Fruit fly (Drosophila melanogaster) whole organism, embryonic: ENCODE data around the gene CG5644.
A peak's percentile ranks its signal among the peaks of the same experiment; 100 is the strongest.

Experiments
- Abd-B ChIP-seq: fragments of 200-800 bp; sonication (Bioruptor generic); optimal IDR thresholded peaks from 2 replicates; lab custom pipeline; 2018; ENCODE audit warnings: missing biosample characterization, mild to moderate bottlenecking, missing genetic modification characterization, moderate library complexity
- Ada2b ChIP-seq: fragments of 200-800 bp; sonication (Bioruptor generic); IDR thresholded peaks from 2 replicates; pipeline ENCODE4 v1.3.6; 2022; ENCODE audit warnings: missing biosample characterization, missing genetic modification characterization
- Atf3 ChIP-seq: fragments of 200-800 bp; sonication (Bioruptor generic); optimal IDR thresholded peaks from 3 replicates; lab custom pipeline; 2016; ENCODE audit warnings: missing biosample characterization, missing genetic modification characterization
- B-H1 ChIP-seq: fragments of 200-800 bp; sonication (Bioruptor generic); IDR thresholded peaks from 3 replicates; pipeline ENCODE4 v1.3.6; 2022; ENCODE audit warnings: missing biosample characterization, missing genetic modification characterization
- BtbVII ChIP-seq: fragments of 200-800 bp; sonication (Bioruptor generic); optimal IDR thresholded peaks from 3 replicates; lab custom pipeline; 2017; ENCODE audit warnings: missing biosample characterization, mild to moderate bottlenecking, missing genetic modification characterization
- CG10321 ChIP-seq: fragments of 200-800 bp; sonication (Bioruptor generic); IDR thresholded peaks from 2 replicates; pipeline ENCODE4 v1.3.6; 2022; ENCODE audit warnings: missing biosample characterization, missing genetic modification characterization
- CG10979 ChIP-seq: fragments of 200-800 bp; sonication (Bioruptor generic); optimal IDR thresholded peaks from 2 replicates; lab custom pipeline; 2018; ENCODE audit warnings: missing biosample characterization, mild to moderate bottlenecking, missing genetic modification characterization, moderate library complexity
- CG11093 ChIP-seq: fragments of 200-800 bp; sonication (Bioruptor generic); IDR thresholded peaks from 3 replicates; pipeline ENCODE4 v1.3.6; 2022; ENCODE audit warnings: missing biosample characterization, missing genetic modification characterization
- CG11456 ChIP-seq: fragments of 200-800 bp; sonication (Bioruptor generic); IDR thresholded peaks from 3 replicates; pipeline ENCODE4 v1.3.6; 2022; ENCODE audit warnings: missing biosample characterization, missing genetic modification characterization
- CG11723 ChIP-seq: fragments of 200-800 bp; sonication (Bioruptor generic); optimal IDR thresholded peaks from 2 replicates; lab custom pipeline; 2017; ENCODE audit warnings: missing biosample characterization, mild to moderate bottlenecking, missing genetic modification characterization
- CG14860 ChIP-seq: fragments of 200-800 bp; sonication (Bioruptor generic); IDR thresholded peaks from 3 replicates; pipeline ENCODE4 v1.3.6; 2022; ENCODE audit warnings: missing biosample characterization, missing genetic modification characterization; ENCODE audit not compliant: partially characterized antibody
- CG1529 ChIP-seq: fragments of 200-800 bp; sonication (Bioruptor generic); optimal IDR thresholded peaks from 3 replicates; lab custom pipeline; 2018; ENCODE audit warnings: missing biosample characterization, missing genetic modification characterization
- CG15514 ChIP-seq: fragments of 200-800 bp; sonication (Bioruptor generic); optimal IDR thresholded peaks from 3 replicates; lab custom pipeline; 2017; ENCODE audit warnings: missing biosample characterization, missing genetic modification characterization, mild to moderate bottlenecking, moderate library complexity, missing genetic modification reagents
- CG1647 ChIP-seq: fragments of 200-800 bp; sonication (Bioruptor generic); optimal IDR thresholded peaks from 3 replicates; lab custom pipeline; 2016; ENCODE audit warnings: missing biosample characterization, missing genetic modification characterization
- CG2889 ChIP-seq: fragments of 200-800 bp; sonication (Bioruptor generic); IDR thresholded peaks from 3 replicates; pipeline ENCODE4 v1.3.6; 2022; ENCODE audit warnings: missing biosample characterization, missing genetic modification characterization
- CG3847 ChIP-seq: fragments of 200-800 bp; sonication (Bioruptor generic); IDR thresholded peaks from 2 replicates; pipeline ENCODE4 v1.3.6; 2022; ENCODE audit warnings: missing biosample characterization, missing genetic modification characterization
- CG4360 ChIP-seq: fragments of 200-800 bp; sonication (Bioruptor generic); IDR thresholded peaks from 2 replicates; pipeline ENCODE4 v1.3.6; 2022; ENCODE audit warnings: missing biosample characterization, missing genetic modification characterization
- CG4404 ChIP-seq: fragments of 200-800 bp; sonication (Bioruptor generic); IDR thresholded peaks from 2 replicates; pipeline ENCODE4 v1.3.6; 2022; ENCODE audit warnings: missing biosample characterization, missing genetic modification characterization
- CG4820 ChIP-seq: fragments of 200-800 bp; sonication (Bioruptor generic); optimal IDR thresholded peaks from 3 replicates; lab custom pipeline; 2016; ENCODE audit warnings: missing biosample characterization, missing genetic modification characterization
- CG6813 ChIP-seq: fragments of 200-800 bp; sonication (Bioruptor generic); optimal IDR thresholded peaks from 2 replicates; lab custom pipeline; 2017; ENCODE audit warnings: missing biosample characterization, missing genetic modification characterization, mild to moderate bottlenecking, moderate library complexity, missing genetic modification reagents
- CG9215 ChIP-seq: fragments of 200-800 bp; sonication (Bioruptor generic); IDR thresholded peaks from 2 replicates; pipeline ENCODE4 v1.3.6; 2022; ENCODE audit warnings: missing biosample characterization, missing genetic modification characterization
- CG9727 ChIP-seq: fragments of 200-800 bp; sonication (Bioruptor generic); optimal IDR thresholded peaks from 3 replicates; lab custom pipeline; 2017; ENCODE audit warnings: missing biosample characterization, mild to moderate bottlenecking, missing genetic modification characterization
- CTCF ChIP-seq: fragments of 200-800 bp; sonication (Bioruptor generic); optimal IDR thresholded peaks from 2 replicates; lab custom pipeline; 2017; ENCODE audit warnings: missing biosample characterization, mild to moderate bottlenecking, missing genetic modification characterization, moderate library complexity
- GATAe ChIP-seq: fragments of 200-800 bp; sonication (Bioruptor generic); conservative IDR thresholded peaks from 2 replicates; pipeline ENCODE4 v1.3.6; 2022; ENCODE audit warnings: missing biosample characterization, missing genetic modification characterization
- Lim3 ChIP-seq: fragments of 200-800 bp; sonication (Bioruptor generic); IDR thresholded peaks from 2 replicates; pipeline ENCODE4 v1.3.6; 2022; ENCODE audit warnings: missing biosample characterization, missing genetic modification characterization
- Pdp1 ChIP-seq, 2 experiments: fragments of 200-800 bp; sonication (Bioruptor generic); optimal IDR thresholded peaks; 3 replicates each; lab custom pipeline; 2016; ENCODE audit warnings: missing biosample characterization in 2 of 2, missing genetic modification characterization in 2 of 2, mild to moderate bottlenecking in 1 of 2, moderate library complexity in 1 of 2
- Sox100B ChIP-seq: fragments of 200-800 bp; sonication (Bioruptor generic); optimal IDR thresholded peaks from 3 replicates; lab custom pipeline; 2018; ENCODE audit warnings: missing biosample characterization, mild to moderate bottlenecking, missing genetic modification characterization
- TFAM ChIP-seq: fragments of 200-800 bp; sonication (Bioruptor generic); optimal IDR thresholded peaks from 2 replicates; lab custom pipeline; 2017; ENCODE audit warnings: missing biosample characterization, missing genetic modification characterization, inconsistent platforms
- Xbp1 ChIP-seq: fragments of 200-800 bp; sonication (Bioruptor generic); optimal IDR thresholded peaks from 3 replicates; lab custom pipeline; 2016; ENCODE audit warnings: missing biosample characterization, mild to moderate bottlenecking, missing genetic modification characterization
- amos ChIP-seq: fragments of 200-800 bp; sonication (Bioruptor generic); IDR thresholded peaks from 2 replicates; pipeline ENCODE4 v1.3.6; 2022; ENCODE audit warnings: missing biosample characterization, missing genetic modification characterization; ENCODE audit not compliant: partially characterized antibody
- ap ChIP-seq: fragments of 200-800 bp; sonication (Bioruptor generic); IDR thresholded peaks from 2 replicates; pipeline ENCODE4 v1.3.6; 2022; ENCODE audit warnings: missing biosample characterization, missing genetic modification characterization
- cg ChIP-seq: fragments of 200-800 bp; sonication (Bioruptor generic); optimal IDR thresholded peaks from 3 replicates; lab custom pipeline; 2019; ENCODE audit warnings: missing biosample characterization, mild to moderate bottlenecking, missing genetic modification characterization, moderate library complexity
- gcm2 ChIP-seq: fragments of 200-800 bp; sonication (Bioruptor generic); optimal IDR thresholded peaks from 2 replicates; lab custom pipeline; 2016; ENCODE audit warnings: missing biosample characterization, missing genetic modification characterization
- gem ChIP-seq: fragments of 200-800 bp; sonication (Bioruptor generic); optimal IDR thresholded peaks from 2 replicates; lab custom pipeline; 2019; ENCODE audit warnings: missing biosample characterization, mild to moderate bottlenecking, missing genetic modification characterization, moderate library complexity
- inv ChIP-seq: fragments of 200-800 bp; sonication (Bioruptor generic); IDR thresholded peaks from 2 replicates; pipeline ENCODE4 v1.3.6; 2022; ENCODE audit warnings: missing biosample characterization, missing genetic modification characterization; ENCODE audit not compliant: partially characterized antibody
- luna ChIP-seq: fragments of 200-800 bp; sonication (Bioruptor generic); optimal IDR thresholded peaks from 2 replicates; lab custom pipeline; 2016; ENCODE audit warnings: missing biosample characterization, missing genetic modification characterization
- mld ChIP-seq: fragments of 200-800 bp; sonication (Bioruptor generic); IDR thresholded peaks from 3 replicates; pipeline ENCODE4 v1.3.6; 2022; ENCODE audit warnings: missing biosample characterization, missing genetic modification characterization; ENCODE audit not compliant: partially characterized antibody
- p53 ChIP-seq: fragments of 200-800 bp; sonication (Bioruptor generic); optimal IDR thresholded peaks from 2 replicates; lab custom pipeline; 2016; ENCODE audit warnings: missing biosample characterization, missing genetic modification characterization
- pnt ChIP-seq: fragments of 200-800 bp; sonication (Bioruptor generic); optimal IDR thresholded peaks from 3 replicates; lab custom pipeline; 2016; ENCODE audit warnings: missing biosample characterization, missing genetic modification characterization
- psq ChIP-seq: fragments of 200-800 bp; sonication (Bioruptor generic); optimal IDR thresholded peaks from 2 replicates; lab custom pipeline; 2017; ENCODE audit warnings: missing biosample characterization, missing genetic modification characterization
- pzg ChIP-seq: fragments of 200-800 bp; sonication (Bioruptor generic); optimal IDR thresholded peaks from 3 replicates; lab custom pipeline; 2018; ENCODE audit warnings: missing biosample characterization, mild to moderate bottlenecking, missing genetic modification characterization, moderate library complexity
- shn ChIP-seq: fragments of 200-800 bp; sonication (Bioruptor generic); optimal IDR thresholded peaks from 3 replicates; lab custom pipeline; 2016; ENCODE audit warnings: missing biosample characterization, missing genetic modification characterization
- ssp ChIP-seq: fragments of 200-800 bp; sonication (Bioruptor generic); IDR thresholded peaks from 2 replicates; pipeline ENCODE4 v1.3.6; 2022; ENCODE audit warnings: missing biosample characterization, missing genetic modification characterization
- sug ChIP-seq: fragments of 200-800 bp; optimal IDR thresholded peaks from 2 replicates; lab custom pipeline; 2019; ENCODE audit warnings: missing biosample characterization, mild to moderate bottlenecking, missing genetic modification characterization, moderate library complexity

The CG5644 gene

dm6 chr3L:8950955-8951354 lies 28.7 kb downstream of the CG5644 start (continued):
- TF ChIP-seq CG9215 (GFP tag; lab: Robert Waterston, UW) (0 out of 2 replicates have a peak, but pooled peaks have one; percentile 8), Abd-B (GFP tag; lab: Kevin White, UChicago) (peak; percentile 19), psq (GFP tag; lab: Kevin White, UChicago) (no peak), CG1529 (GFP tag; lab: Kevin White, UChicago) (peak; percentile 15), luna (GFP tag; lab: Kevin White, UChicago) (no peak), CTCF (no peak), Lim3 (GFP tag; lab: Robert Waterston, UW) (no peak), ssp (GFP tag; lab: Robert Waterston, UW) (no peak), CG6813 (GFP tag; lab: Kevin White, UChicago) (no peak), CG15514 (GFP tag; lab: Kevin White, UChicago) (no peak), pzg (GFP tag; lab: Kevin White, UChicago) (no peak), inv (GFP tag; lab: Robert Waterston, UW) (no peak), CG4820 (GFP tag; lab: Kevin White, UChicago) (peak; percentile 2), CG10321 (GFP tag; lab: Robert Waterston, UW) (no peak), CG11723 (GFP tag; lab: Kevin White, UChicago) (peak; percentile 5), CG4360 (GFP tag; lab: Robert Waterston, UW) (no peak), gcm2 (GFP tag; lab: Kevin White, UChicago) (no peak), mld (GFP tag; lab: Robert Waterston, UW) (no peak), Pdp1 (GFP tag; optimal IDR thresholded peaks at IDR 0.05; lab: Kevin White, UChicago) (no peak), amos (GFP tag; lab: Robert Waterston, UW) (no peak), ap (GFP tag; lab: Robert Waterston, UW) (no peak), CG11093 (GFP tag; lab: Robert Waterston, UW) (no peak), Sox100B (GFP tag; lab: Kevin White, UChicago) (peak; percentile 72), CG11456 (GFP tag; lab: Robert Waterston, UW) (no peak), BtbVII (GFP tag; lab: Kevin White, UChicago) (peak; percentile 12), CG1647 (GFP tag; lab: Kevin White, UChicago) (no peak), CG4404 (GFP tag; lab: Robert Waterston, UW) (no peak), gem (peak; percentile 76), pnt (GFP tag; lab: Kevin White, UChicago) (no peak), CG2889 (no peak), Xbp1 (GFP tag; lab: Kevin White, UChicago) (peak; percentile 31), B-H1 (GFP tag; lab: Robert Waterston, UW) (no peak), Atf3 (GFP tag; lab: Kevin White, UChicago) (no peak), sug (tag; lab: Kevin White, UChicago) (no peak), CG9727 (GFP tag; lab: Kevin White, UChicago) (peak; percentile 37), CG3847 (GFP tag; lab: Robert Waterston, UW) (no peak), shn (GFP tag; lab: Kevin White, UChicago) (no peak), cg (no peak), TFAM (GFP tag; lab: Kevin White, UChicago) (no peak), CG10979 (peak; percentile 71), GATAe (GFP tag; lab: Robert Waterston, UW) (no peak), p53 (GFP tag; lab: Kevin White, UChicago) (no peak), CG14860 (no peak), Ada2b (GFP tag; lab: Robert Waterston, UW) (peak; percentile 29; the same call in 1 of the 2 replicates)
- TF ChIP-seq, all 482 proteins: peak for 137
